Fruit fly (Drosophila melanogaster) whole organism, embryonic: ENCODE results near the gene trk.
A peak's percentile ranks its signal among the peaks of the same experiment; 100 is the strongest.

Source experiments
- C15 ChIP-seq: fragments of 200-800 bp; sonication (Bioruptor generic); IDR thresholded peaks from 3 replicates; pipeline ENCODE4 v1.3.6; 2022; ENCODE audit warnings: missing biosample characterization, missing genetic modification characterization
- CG10147 ChIP-seq: fragments of 200-800 bp; sonication (Bioruptor generic); optimal IDR thresholded peaks from 2 replicates; lab custom pipeline; 2019; ENCODE audit warnings: missing biosample characterization, mild to moderate bottlenecking, missing genetic modification characterization, moderate library complexity
- CG10462 ChIP-seq: fragments of 200-800 bp; sonication (Bioruptor generic); optimal IDR thresholded peaks from 2 replicates; lab custom pipeline; 2016; ENCODE audit warnings: missing biosample characterization, missing genetic modification characterization
- CG11247 ChIP-seq: fragments of 200-800 bp; sonication (Bioruptor generic); IDR thresholded peaks from 2 replicates; pipeline ENCODE4 v1.3.6; 2022; ENCODE audit warnings: missing biosample characterization, missing genetic modification characterization
- CG11696 ChIP-seq: fragments of 200-800 bp; sonication (Bioruptor generic); IDR thresholded peaks from 2 replicates; pipeline ENCODE4 v1.3.6; 2022; ENCODE audit warnings: missing biosample characterization, missing genetic modification characterization
- CG12942 ChIP-seq: fragments of 200-800 bp; sonication (Bioruptor generic); optimal IDR thresholded peaks from 3 replicates; lab custom pipeline; 2016; ENCODE audit warnings: missing biosample characterization, missing genetic modification characterization
- CG13624 ChIP-seq: fragments of 200-800 bp; sonication (Bioruptor generic); optimal IDR thresholded peaks from 2 replicates; lab custom pipeline; 2016; ENCODE audit warnings: missing biosample characterization, missing genetic modification characterization
- CG14014 ChIP-seq: fragments of 200-800 bp; sonication (Bioruptor generic); IDR thresholded peaks from 2 replicates; pipeline ENCODE4 v1.3.6; 2022; ENCODE audit warnings: missing biosample characterization, missing genetic modification characterization
- CG14441 ChIP-seq: fragments of 200-800 bp; sonication (Bioruptor generic); IDR thresholded peaks from 2 replicates; pipeline ENCODE4 v1.3.6; 2022; ENCODE audit warnings: missing biosample characterization, missing genetic modification characterization
- CG2116 ChIP-seq: fragments of 200-800 bp; sonication (Bioruptor generic); optimal IDR thresholded peaks from 3 replicates; lab custom pipeline; 2018; ENCODE audit warnings: missing biosample characterization, mild to moderate bottlenecking, missing genetic modification characterization
- CG3163 ChIP-seq: fragments of 200-800 bp; sonication (Bioruptor generic); optimal IDR thresholded peaks from 3 replicates; lab custom pipeline; 2016; ENCODE audit warnings: missing biosample characterization, missing genetic modification characterization
- CG33213 ChIP-seq: fragments of 200-800 bp; sonication (Bioruptor generic); optimal IDR thresholded peaks from 3 replicates; lab custom pipeline; 2016; ENCODE audit warnings: missing biosample characterization, missing genetic modification characterization
- CG4617 ChIP-seq: fragments of 200-800 bp; sonication (Bioruptor generic); optimal IDR thresholded peaks from 3 replicates; lab custom pipeline; 2016; ENCODE audit warnings: missing biosample characterization, missing genetic modification characterization, borderline replicate concordance
- CG7745 ChIP-seq: fragments of 200-800 bp; sonication (Bioruptor generic); optimal IDR thresholded peaks from 2 replicates; lab custom pipeline; 2018; ENCODE audit warnings: missing biosample characterization, mild to moderate bottlenecking, missing genetic modification characterization, moderate library complexity
- CG7839 ChIP-seq: fragments of 200-800 bp; sonication (Bioruptor generic); optimal IDR thresholded peaks from 3 replicates; lab custom pipeline; 2018; ENCODE audit warnings: missing biosample characterization, mild to moderate bottlenecking, missing genetic modification characterization, moderate library complexity
- CG8290 ChIP-seq, 3 experiments: fragments of 200-800 bp; sonication (Bioruptor generic); optimal IDR thresholded peaks; 2 replicates each; lab custom pipeline; 2016 to 2019; ENCODE audit warnings: missing biosample characterization in 3 of 3, missing genetic modification characterization in 3 of 3, mild to moderate bottlenecking in 2 of 3, moderate library complexity in 1 of 3
- CG9437 ChIP-seq: fragments of 200-800 bp; sonication (Bioruptor generic); optimal IDR thresholded peaks from 2 replicates; lab custom pipeline; 2018; ENCODE audit warnings: missing biosample characterization, mild to moderate bottlenecking, missing genetic modification characterization
- Dip3 ChIP-seq: fragments of 200-800 bp; sonication (Bioruptor generic); optimal IDR thresholded peaks from 3 replicates; lab custom pipeline; 2016; ENCODE audit warnings: missing biosample characterization, missing genetic modification characterization
- Doc2 ChIP-seq: fragments of 200-800 bp; sonication (Bioruptor generic); IDR thresholded peaks from 2 replicates; pipeline ENCODE4 v1.3.6; 2022; ENCODE audit warnings: missing biosample characterization, missing genetic modification characterization
- HmgD ChIP-seq: fragments of 200-800 bp; sonication (Bioruptor generic); optimal IDR thresholded peaks from 3 replicates; lab custom pipeline; 2016; ENCODE audit warnings: missing biosample characterization, missing genetic modification characterization
- Lim3 ChIP-seq: fragments of 200-800 bp; sonication (Bioruptor generic); IDR thresholded peaks from 2 replicates; pipeline ENCODE4 v1.3.6; 2022; ENCODE audit warnings: missing biosample characterization, missing genetic modification characterization
- MESR4 ChIP-seq: fragments of 200-800 bp; sonication (Bioruptor generic); optimal IDR thresholded peaks from 2 replicates; lab custom pipeline; 2018; ENCODE audit warnings: missing biosample characterization, mild to moderate bottlenecking, missing genetic modification characterization, moderate library complexity
- Max ChIP-seq: fragments of 200-800 bp; sonication (Bioruptor generic); optimal IDR thresholded peaks from 2 replicates; lab custom pipeline; 2016; ENCODE audit warnings: missing biosample characterization, mild to moderate bottlenecking, missing genetic modification characterization
- Mrtf ChIP-seq: fragments of 200-800 bp; sonication (Bioruptor generic); IDR thresholded peaks from 3 replicates; pipeline ENCODE4 v1.3.6; 2022; ENCODE audit warnings: missing biosample characterization, missing genetic modification characterization
- Nf-YC ChIP-seq: fragments of 200-800 bp; optimal IDR thresholded peaks from 3 replicates; lab custom pipeline; 2019; ENCODE audit warnings: missing biosample characterization, mild to moderate bottlenecking, missing genetic modification characterization, moderate library complexity
- Sox100B ChIP-seq: fragments of 200-800 bp; sonication (Bioruptor generic); optimal IDR thresholded peaks from 3 replicates; lab custom pipeline; 2018; ENCODE audit warnings: missing biosample characterization, mild to moderate bottlenecking, missing genetic modification characterization
- Sry-δ ChIP-seq: fragments of 200-800 bp; sonication (Bioruptor generic); optimal IDR thresholded peaks from 2 replicates; lab custom pipeline; 2016; ENCODE audit warnings: missing biosample characterization, missing genetic modification characterization
- Ssrp ChIP-seq: fragments of 200-800 bp; sonication (Bioruptor generic); optimal IDR thresholded peaks from 2 replicates; lab custom pipeline; 2018; ENCODE audit warnings: missing biosample characterization, mild to moderate bottlenecking, missing genetic modification characterization, moderate library complexity
- ac ChIP-seq: fragments of 200-800 bp; sonication (Bioruptor generic); optimal IDR thresholded peaks from 3 replicates; lab custom pipeline; 2017; ENCODE audit warnings: missing biosample characterization, mild to moderate bottlenecking, missing genetic modification characterization
- aop ChIP-seq: fragments of 200-800 bp; sonication (Bioruptor generic); IDR thresholded peaks from 2 replicates; pipeline ENCODE4 v1.3.6; 2022; ENCODE audit warnings: missing biosample characterization, missing genetic modification characterization
- corto ChIP-seq: fragments of 200-800 bp; sonication (Bioruptor generic); optimal IDR thresholded peaks from 2 replicates; lab custom pipeline; 2016; ENCODE audit warnings: missing biosample characterization, mild to moderate bottlenecking, missing genetic modification characterization, moderate library complexity
- croc ChIP-seq: fragments of 200-800 bp; sonication (Bioruptor generic); conservative IDR thresholded peaks from 3 replicates; pipeline ENCODE4 v1.3.6; 2022; ENCODE audit warnings: missing biosample characterization, missing genetic modification characterization
- dm ChIP-seq: fragments of 200-800 bp; sonication (Bioruptor generic); optimal IDR thresholded peaks from 3 replicates; lab custom pipeline; 2016; ENCODE audit warnings: missing biosample characterization, missing genetic modification characterization
- gcm ChIP-seq: fragments of 200-800 bp; sonication (Bioruptor generic); optimal IDR thresholded peaks from 2 replicates; lab custom pipeline; 2019; ENCODE audit warnings: missing biosample characterization, mild to moderate bottlenecking, missing genetic modification characterization, moderate library complexity
- gro ChIP-seq: fragments of 200-800 bp; sonication (Bioruptor generic); optimal IDR thresholded peaks from 2 replicates; lab custom pipeline; 2016; ENCODE audit warnings: missing biosample characterization, missing genetic modification characterization
- gt ChIP-seq: fragments of 200-800 bp; sonication (Bioruptor generic); IDR thresholded peaks from 2 replicates; pipeline ENCODE4 v1.3.6; 2022; ENCODE audit warnings: missing biosample characterization, missing genetic modification characterization
- jigr1 ChIP-seq: fragments of 200-800 bp; sonication (Bioruptor generic); IDR thresholded peaks from 3 replicates; pipeline ENCODE4 v1.3.6; 2022; ENCODE audit warnings: missing biosample characterization, missing genetic modification characterization
- ken ChIP-seq: fragments of 200-800 bp; sonication (Bioruptor generic); IDR thresholded peaks from 3 replicates; pipeline ENCODE4 v1.3.6; 2022; ENCODE audit warnings: missing biosample characterization, missing genetic modification characterization
- lbe ChIP-seq: fragments of 200-800 bp; sonication (Bioruptor generic); optimal IDR thresholded peaks from 2 replicates; lab custom pipeline; 2016; ENCODE audit warnings: missing biosample characterization, mild to moderate bottlenecking, missing genetic modification characterization
- lola ChIP-seq, 3 experiments: fragments of >200 bp in 2 of 3; fragments of 200-800 bp in 1 of 3; sonication (Bioruptor generic) in 1 of 3; optimal IDR thresholded peaks; 2 replicates each; lab custom pipeline; 2017 to 2019; ENCODE audit warnings: missing biosample characterization in 3 of 3, missing genetic modification characterization in 3 of 3, mild to moderate bottlenecking in 1 of 3, moderate library complexity in 1 of 3
- nau ChIP-seq: fragments of 200-800 bp; sonication (Bioruptor generic); optimal IDR thresholded peaks from 3 replicates; lab custom pipeline; 2017; ENCODE audit warnings: missing biosample characterization, mild to moderate bottlenecking, missing genetic modification characterization, missing genetic modification reagents
- odd ChIP-seq: fragments of 200-800 bp; sonication (Bioruptor generic); optimal IDR thresholded peaks from 2 replicates; lab custom pipeline; 2017; ENCODE audit warnings: missing biosample characterization, mild to moderate bottlenecking, missing genetic modification characterization
- phol ChIP-seq: fragments of 200-800 bp; sonication (Bioruptor generic); optimal IDR thresholded peaks from 3 replicates; lab custom pipeline; 2018; ENCODE audit warnings: missing biosample characterization, mild to moderate bottlenecking, missing genetic modification characterization, moderate library complexity
- sens ChIP-seq: fragments of 200-800 bp; sonication (Bioruptor generic); peaks from one replicate; lab custom pipeline; 2016; ENCODE audit warnings: missing biosample characterization, missing genetic modification characterization
- sens-2 ChIP-seq: fragments of 200-800 bp; sonication (Bioruptor generic); IDR thresholded peaks from 2 replicates; pipeline ENCODE4 v1.3.6; 2022; ENCODE audit warnings: missing biosample characterization, missing genetic modification characterization
- ssp ChIP-seq: fragments of 200-800 bp; sonication (Bioruptor generic); IDR thresholded peaks from 2 replicates; pipeline ENCODE4 v1.3.6; 2022; ENCODE audit warnings: missing biosample characterization, missing genetic modification characterization
- tll ChIP-seq, 2 experiments: fragments of 200-800 bp in 1 of 2; fragments of >200 bp in 1 of 2; sonication (Bioruptor generic) in 1 of 2; optimal IDR thresholded peaks; 2 replicates each; lab custom pipeline; 2017 to 2019; ENCODE audit warnings: missing biosample characterization in 2 of 2, missing genetic modification characterization in 2 of 2, mild to moderate bottlenecking in 1 of 2, moderate library complexity in 1 of 2
- trem ChIP-seq: fragments of 200-800 bp; optimal IDR thresholded peaks from 3 replicates; lab custom pipeline; 2019; ENCODE audit warnings: missing biosample characterization, mild to moderate bottlenecking, missing genetic modification characterization, moderate library complexity
- trh ChIP-seq: fragments of 200-800 bp; sonication (Bioruptor generic); optimal IDR thresholded peaks from 2 replicates; lab custom pipeline; 2016; ENCODE audit warnings: missing biosample characterization, missing genetic modification characterization

Gene trk

dm6 chr2L:10310614-10311382 is 38.7 kb upstream of the trk start, which contains the start of gene Cdk5alpha (continued):
- TF ChIP-seq CG13624 (GFP tag; lab: Kevin White, UChicago) (peak; percentile 3), HmgD (no peak), CG4617 (GFP tag; lab: Kevin White, UChicago) (no peak), trh (no peak), gro (no peak), CG8290 (GFP tag; optimal IDR thresholded peaks at IDR 0.05; lab: Kevin White, UChicago) (no peak), CG8290 (tag; optimal IDR thresholded peaks at IDR 0.05; lab: Kevin White, UChicago) (no peak), MESR4 (GFP tag; lab: Kevin White, UChicago) (peak; percentile 8), CG11247 (GFP tag; lab: Robert Waterston, UW) (no peak), Lim3 (GFP tag; lab: Robert Waterston, UW) (no peak), Mrtf (GFP tag; lab: Robert Waterston, UW) (no peak), CG12942 (no peak), lola (GFP tag; optimal IDR thresholded peaks at IDR 0.05; lab: Kevin White, UChicago) (no peak), CG2116 (GFP tag; lab: Kevin White, UChicago) (peak; percentile 18), CG3163 (GFP tag; lab: Kevin White, UChicago) (no peak), CG14014 (GFP tag; lab: Robert Waterston, UW) (no peak), CG11696 (GFP tag; lab: Robert Waterston, UW) (no peak), phol (tag; lab: Kevin White, UChicago) (no peak), tll (GFP tag; optimal IDR thresholded peaks at IDR 0.05; lab: Kevin White, UChicago) (no peak), CG10462 (GFP tag; lab: Kevin White, UChicago) (no peak), nau (no peak), Nf-YC (tag; lab: Kevin White, UChicago) (no peak), sens-2 (GFP tag; lab: Robert Waterston, UW) (no peak), ken (GFP tag; lab: Robert Waterston, UW) (no peak), Doc2 (GFP tag; lab: Robert Waterston, UW) (no peak), sens (peak; percentile 85), gt (GFP tag; lab: Robert Waterston, UW) (no peak), corto (no peak), jigr1 (GFP tag; lab: Robert Waterston, UW) (no peak), CG9437 (GFP tag; lab: Kevin White, UChicago) (no peak), aop (GFP tag; lab: Robert Waterston, UW) (no peak), CG7745 (tag; lab: Kevin White, UChicago) (no peak), Sry-δ (GFP tag; lab: Kevin White, UChicago) (no peak), ssp (GFP tag; lab: Robert Waterston, UW) (no peak), CG10147 (no peak), trem (tag; lab: Kevin White, UChicago) (peak; percentile 31), odd (GFP tag; lab: Kevin White, UChicago) (no peak), CG33213 (GFP tag; lab: Kevin White, UChicago) (peak; percentile 0), lbe (GFP tag; lab: Kevin White, UChicago) (no peak), CG7839 (tag; lab: Kevin White, UChicago) (no peak), gcm (GFP tag; lab: Kevin White, UChicago) (no peak), CG14441 (GFP tag; lab: Robert Waterston, UW) (no peak), C15 (GFP tag; lab: Robert Waterston, UW) (no peak), Dip3 (GFP tag; lab: Kevin White, UChicago) (no peak), croc (GFP tag; lab: Robert Waterston, UW) (no peak), Ssrp (tag; lab: Kevin White, UChicago) (no peak), dm (GFP tag; lab: Kevin White, UChicago) (no peak), Sox100B (GFP tag; lab: Kevin White, UChicago) (no peak), ac (no peak), Max (no peak)
